Worm (Caenorhabditis elegans): ENCODE results near the gene K06A4.7.

ce11 chrV:9441046-9441445 is 50.2 kb downstream of the K06A4.7 start:
- no peak for TF ChIP-seq F39B2.1 (GFP tag; IDR thresholded peaks at IDR 0.05)
- TF ChIP-seq snpc-4 (GFP tag; optimal IDR thresholded peaks at IDR 0.05) = no peak
- no peak for TF ChIP-seq snpc-4 (tag; optimal IDR thresholded peaks at IDR 0.05)
- no peak for TF ChIP-seq nfya-1 (tag; optimal IDR thresholded peaks at IDR 0.05; ENCODE audit: borderline replicate concordance, insufficient read depth)

Data from whole organism, young adult.